Fruit fly (Drosophila melanogaster) whole organism, embryonic: ENCODE data around the gene Cap-D3.

Experiments used
- TFAM ChIP-seq: fragments of 200-800 bp; sonication (Bioruptor generic); optimal IDR thresholded peaks from 2 replicates; lab custom pipeline; 2017; ENCODE audit warnings: missing biosample characterization, missing genetic modification characterization, inconsistent platforms
- az2 ChIP-seq: fragments of 200-800 bp; sonication (Bioruptor generic); optimal IDR thresholded peaks from 3 replicates; lab custom pipeline; 2016; ENCODE audit warnings: missing biosample characterization, missing genetic modification characterization
- ham ChIP-seq: fragments of 200-800 bp; sonication (Bioruptor generic); IDR thresholded peaks from 2 replicates; pipeline ENCODE4 v1.3.6; 2022; ENCODE audit warnings: missing biosample characterization, missing genetic modification characterization

DNA sequence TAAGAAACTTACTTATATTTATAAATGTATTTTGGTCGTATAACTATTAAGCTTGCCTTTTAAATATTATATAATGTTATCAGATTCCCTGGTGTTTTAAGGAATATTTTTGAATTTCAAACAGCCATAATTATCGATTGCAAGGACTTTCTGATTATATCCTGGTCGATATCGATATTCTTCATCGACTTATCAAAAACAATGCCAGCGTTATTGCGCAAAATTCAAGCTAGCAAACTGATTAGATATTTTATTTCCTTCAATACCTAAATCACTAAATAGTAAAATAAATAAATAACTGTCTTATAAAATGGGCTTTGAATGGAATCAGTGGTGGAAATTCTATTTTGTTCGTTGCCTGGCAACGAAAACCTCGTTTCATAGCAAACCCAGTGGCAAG lies 8.3 kb upstream of the Cap-D3 start, which contains the start of gene CG14020:
- TF ChIP-seq az2 (no peak), ham (GFP tag; lab: Robert Waterston, UW) (no peak), TFAM (GFP tag; lab: Kevin White, UChicago) (no peak)
